Fruit fly (Drosophila melanogaster) whole organism, pupa: ENCODE measurements around the gene Osi4.

Experiments used
- CG12605 ChIP-seq: fragments of 200-800 bp; sonication (Bioruptor generic); IDR thresholded peaks from 2 replicates; pipeline ENCODE4 v1.3.6; 2022; ENCODE audit warnings: missing biosample characterization, missing genetic modification characterization
- CG13204 ChIP-seq: fragments of 200-800 bp; sonication (Bioruptor generic); optimal IDR thresholded peaks from 2 replicates; lab custom pipeline; 2018; ENCODE audit warnings: missing biosample characterization, mild to moderate bottlenecking, missing genetic modification characterization, moderate library complexity
- CG14655 ChIP-seq: fragments of 200-800 bp; sonication (Bioruptor generic); optimal IDR thresholded peaks from 3 replicates; lab custom pipeline; 2017; ENCODE audit warnings: mild to moderate bottlenecking, missing biosample characterization, missing genetic modification reagents, missing genetic modification characterization
- CG15710 ChIP-seq: fragments of 200-800 bp; sonication (Bioruptor generic); optimal IDR thresholded peaks from 2 replicates; lab custom pipeline; 2018; ENCODE audit warnings: missing biosample characterization, mild to moderate bottlenecking, missing genetic modification characterization, moderate library complexity
- CG17806 ChIP-seq: fragments of 200-800 bp; sonication (Bioruptor generic); optimal IDR thresholded peaks from 2 replicates; lab custom pipeline; 2018; ENCODE audit warnings: missing biosample characterization, mild to moderate bottlenecking, missing genetic modification characterization, moderate library complexity
- CG32121 ChIP-seq: fragments of 200-800 bp; sonication (Bioruptor generic); IDR thresholded peaks from 2 replicates; pipeline ENCODE4 v1.3.6; 2022; ENCODE audit warnings: missing biosample characterization, missing genetic modification characterization
- CG34367 ChIP-seq: fragments of 200-800 bp; sonication (Bioruptor generic); optimal IDR thresholded peaks from 2 replicates; lab custom pipeline; 2018; ENCODE audit warnings: missing biosample characterization, mild to moderate bottlenecking, missing genetic modification characterization
- CG4496 ChIP-seq: fragments of 200-800 bp; sonication (Bioruptor generic); IDR thresholded peaks from 3 replicates; pipeline ENCODE4 v1.3.6; 2022; ENCODE audit warnings: missing biosample characterization, missing genetic modification characterization
- CG8159 ChIP-seq: fragments of 200-800 bp; sonication (Bioruptor generic); optimal IDR thresholded peaks from 3 replicates; lab custom pipeline; 2018; ENCODE audit warnings: missing biosample characterization, mild to moderate bottlenecking, missing genetic modification characterization, moderate library complexity
- CG8301 ChIP-seq: fragments of 200-800 bp; sonication (Bioruptor generic); optimal IDR thresholded peaks from 2 replicates; lab custom pipeline; 2018; ENCODE audit warnings: missing biosample characterization, mild to moderate bottlenecking, missing genetic modification characterization
- CG9948 ChIP-seq: fragments of 200-800 bp; sonication (Bioruptor generic); optimal IDR thresholded peaks from 2 replicates; lab custom pipeline; 2018; ENCODE audit warnings: missing biosample characterization, mild to moderate bottlenecking, missing genetic modification characterization, moderate library complexity
- Ets98B ChIP-seq: fragments of 200-800 bp; sonication (Bioruptor generic); IDR thresholded peaks from 2 replicates; pipeline ENCODE4 v1.3.6; 2022; ENCODE audit warnings: missing biosample characterization, missing genetic modification characterization
- Pif1A ChIP-seq: fragments of 200-800 bp; sonication (Bioruptor generic); optimal IDR thresholded peaks from 3 replicates; lab custom pipeline; 2016; ENCODE audit warnings: missing biosample characterization, missing genetic modification characterization
- Pif1B ChIP-seq: fragments of 200-800 bp; sonication (Bioruptor generic); optimal IDR thresholded peaks from 3 replicates; lab custom pipeline; 2016; ENCODE audit warnings: missing biosample characterization, missing genetic modification characterization
- fd96Ca ChIP-seq: fragments of 200-800 bp; sonication (Bioruptor generic); IDR thresholded peaks from 3 replicates; pipeline ENCODE4 v1.3.6; 2022; ENCODE audit warnings: missing biosample characterization, missing genetic modification characterization
- gl ChIP-seq: fragments of 200-800 bp; sonication (Bioruptor generic); optimal IDR thresholded peaks from 2 replicates; lab custom pipeline; 2018; ENCODE audit warnings: missing biosample characterization, mild to moderate bottlenecking, missing genetic modification characterization
- rn ChIP-seq: fragments of 200-800 bp; sonication (Bioruptor generic); IDR thresholded peaks from 2 replicates; pipeline ENCODE4 v1.3.6; 2022; ENCODE audit warnings: missing biosample characterization, missing genetic modification characterization

The Osi4 gene

DNA sequence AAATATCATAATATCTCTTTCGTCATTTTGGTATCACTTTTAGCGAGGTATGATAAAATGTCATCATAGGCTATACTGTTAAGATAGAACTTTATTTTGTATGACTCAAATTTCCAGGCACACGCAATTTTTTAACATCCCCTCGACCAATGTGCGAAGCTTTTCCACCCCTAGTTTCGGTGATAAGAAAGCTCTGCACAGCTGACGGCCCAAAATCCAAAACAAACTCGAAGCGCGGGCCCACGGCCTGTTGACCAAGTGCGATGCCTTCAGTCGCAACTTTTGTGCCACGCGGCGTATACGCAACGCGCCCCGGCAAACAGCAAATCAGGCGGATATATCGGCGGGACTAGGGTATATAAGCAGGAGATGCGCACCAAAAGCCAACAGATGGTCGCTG lies 34.6 kb downstream of the Osi4 start, which contains the start of gene NPFR:
NPFR (plus strand) TSS at position 301 of the 400 bp plus-strand sequence.
- TF ChIP-seq CG8159 (tag; lab: Kevin White, UChicago) (no peak), Pif1B (no peak)

DNA sequence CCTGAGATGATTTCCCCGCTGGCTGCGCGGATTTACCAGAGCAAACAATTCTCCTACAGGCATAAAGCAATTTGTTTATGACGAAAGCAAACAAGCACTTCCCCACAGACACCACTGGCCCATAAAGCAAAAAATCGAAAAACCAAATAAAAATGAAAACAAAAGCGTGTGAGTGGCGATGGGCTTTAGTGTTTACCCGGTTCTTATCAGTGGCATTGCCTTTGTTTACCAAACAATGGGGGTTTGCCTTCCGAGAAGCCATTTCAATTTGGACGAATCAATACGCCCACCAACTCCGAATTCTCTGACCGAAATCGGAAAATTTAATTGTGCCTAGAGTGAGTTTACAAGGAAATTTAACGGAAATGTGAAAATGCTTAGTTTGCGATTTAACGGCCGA lies 39.1 kb downstream of the Osi4 start:
- TF ChIP-seq CG32121 (GFP tag; lab: Robert Waterston, UW) (no peak), Pif1A (peak; percentile 12)

DNA sequence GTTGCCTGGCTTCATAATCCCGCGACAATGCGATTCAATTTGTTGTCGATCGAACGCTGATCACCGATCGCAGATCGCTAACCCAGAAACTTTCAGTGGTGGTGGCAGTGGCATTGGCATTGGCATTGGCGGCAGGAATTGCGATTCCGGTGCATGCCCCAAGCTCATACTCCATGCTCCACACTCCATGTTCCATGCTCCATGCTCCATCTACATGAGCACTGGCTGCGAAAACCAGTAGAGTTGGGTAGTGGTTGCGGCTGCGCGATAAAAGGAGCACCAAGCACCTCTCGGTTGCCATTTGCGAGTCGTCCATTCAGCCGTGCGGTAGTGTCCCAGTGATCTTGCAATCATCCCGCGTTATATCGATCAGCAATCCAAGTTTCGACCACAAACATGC lies 48.3 kb downstream of the Osi4 start, which contains the start of gene Osi1:
Osi1 (plus strand) TSS at position 301 of the 400 bp plus-strand sequence.
- TF ChIP-seq CG34367 (tag; lab: Kevin White, UChicago) (no peak), CG12605 (no peak), Ets98B (GFP tag; lab: Robert Waterston, UW) (no peak), CG13204 (GFP tag; lab: Kevin White, UChicago) (no peak), CG17806 (tag; lab: Kevin White, UChicago) (no peak), CG9948 (tag; lab: Kevin White, UChicago) (no peak), CG15710 (no peak), CG14655 (GFP tag; lab: Kevin White, UChicago) (no peak), Pif1A (no peak), CG4496 (GFP tag; lab: Robert Waterston, UW) (no peak), CG32121 (GFP tag; lab: Robert Waterston, UW) (no peak), fd96Ca (no peak), rn (GFP tag; lab: Robert Waterston, UW) (no peak)

DNA sequence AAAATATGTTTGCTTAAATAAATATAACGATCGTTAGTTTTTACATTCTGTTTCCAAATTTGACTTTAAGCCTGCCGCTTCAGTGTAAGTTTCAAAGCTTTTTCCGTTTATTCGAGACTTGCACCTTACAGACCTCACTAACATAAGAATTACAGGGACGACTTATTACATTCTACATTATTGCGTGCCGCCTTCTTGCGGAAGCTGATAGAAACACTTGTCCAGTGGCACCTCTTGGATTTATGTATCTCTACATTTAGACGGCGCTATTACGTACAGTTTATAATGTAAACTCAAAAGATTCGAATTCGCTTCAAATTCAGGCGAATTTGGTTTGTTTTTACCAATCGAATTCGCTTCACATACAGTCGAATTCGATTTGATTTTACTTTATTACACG lies 50.8 kb downstream of the Osi4 start:
- TF ChIP-seq CG8301 (tag; lab: Kevin White, UChicago) (no peak), CG32121 (GFP tag; lab: Robert Waterston, UW) (no peak), Pif1B (no peak), CG12605 (no peak), gl (tag; lab: Kevin White, UChicago) (no peak), Pif1A (no peak), Ets98B (GFP tag; lab: Robert Waterston, UW) (no peak), rn (GFP tag; lab: Robert Waterston, UW) (no peak), CG14655 (GFP tag; lab: Kevin White, UChicago) (no peak), CG34367 (tag; lab: Kevin White, UChicago) (no peak)
